Fruit fly (Drosophila melanogaster) whole organism, adult: ENCODE data around the gene fend.
A peak's percentile ranks its signal among the peaks of the same experiment; 100 is the strongest.

Experiments
- CG11617 ChIP-seq: fragments of 200-800 bp; sonication (Bioruptor generic); optimal IDR thresholded peaks from 2 replicates; lab custom pipeline; 2017; ENCODE audit warnings: mild to moderate bottlenecking, missing biosample characterization, missing genetic modification reagents, missing genetic modification characterization
- CG12768 ChIP-seq: fragments of 200-800 bp; sonication (Bioruptor generic); optimal IDR thresholded peaks from 2 replicates; lab custom pipeline; 2017; ENCODE audit warnings: missing biosample characterization, missing genetic modification characterization, mild to moderate bottlenecking, moderate library complexity, missing genetic modification reagents
- CG7045 ChIP-seq: fragments of 200-800 bp; sonication (Bioruptor generic); optimal IDR thresholded peaks from 2 replicates; lab custom pipeline; 2017; ENCODE audit warnings: missing biosample characterization, mild to moderate bottlenecking, missing genetic modification characterization
- CG7101 ChIP-seq: fragments of 200-800 bp; sonication (Bioruptor generic); optimal IDR thresholded peaks from 2 replicates; lab custom pipeline; 2018; ENCODE audit warnings: missing biosample characterization, mild to moderate bottlenecking, missing genetic modification characterization, moderate library complexity
- Clk ChIP-seq: fragments of 200-800 bp; sonication (Bioruptor generic); optimal IDR thresholded peaks from 2 replicates; lab custom pipeline; 2017; ENCODE audit warnings: missing biosample characterization, missing genetic modification characterization
- Hr96 ChIP-seq: fragments of 200-800 bp; sonication (Bioruptor generic); optimal IDR thresholded peaks from 2 replicates; lab custom pipeline; 2016; ENCODE audit warnings: missing biosample characterization, missing genetic modification characterization
- Mnt ChIP-seq: fragments of 200-800 bp; sonication (Bioruptor generic); optimal IDR thresholded peaks from 2 replicates; lab custom pipeline; 2016; ENCODE audit warnings: missing biosample characterization, mild to moderate bottlenecking, missing genetic modification characterization
- cic ChIP-seq: fragments of 200-800 bp; sonication (Bioruptor generic); optimal IDR thresholded peaks from 2 replicates; lab custom pipeline; 2017; ENCODE audit warnings: missing biosample characterization, mild to moderate bottlenecking, missing genetic modification characterization, moderate library complexity
- cnc ChIP-seq, 2 experiments: fragments of >200 bp; optimal IDR thresholded peaks; 2 replicates each; lab custom pipeline; 2017
- kay ChIP-seq: fragments of 200-800 bp; sonication (Bioruptor generic); peaks from one replicate; lab custom pipeline; 2016; ENCODE audit warnings: missing biosample characterization, missing genetic modification characterization, borderline replicate concordance
- ovo ChIP-seq: fragments of 200-800 bp; sonication (Bioruptor generic); optimal IDR thresholded peaks from 2 replicates; lab custom pipeline; 2016; ENCODE audit warnings: missing biosample characterization, missing genetic modification characterization
- toe ChIP-seq: fragments of 200-800 bp; sonication (Bioruptor generic); optimal IDR thresholded peaks from 2 replicates; lab custom pipeline; 2016; ENCODE audit warnings: missing biosample characterization, missing genetic modification characterization

- peak; percentile 33 for TF ChIP-seq kay (GFP tag; lab: Kevin White, UChicago)
- TF ChIP-seq cic = no peak
- no peak for TF ChIP-seq Hr96 (GFP tag; lab: Kevin White, UChicago)
- peak; percentile 1 for TF ChIP-seq CG7101
- no peak for TF ChIP-seq CG7045 (GFP tag; lab: Kevin White, UChicago)
- TF ChIP-seq cnc (optimal IDR thresholded peaks at IDR 0.05; lab: Kevin White, UChicago) = no peak
- no peak for TF ChIP-seq ovo (GFP tag; lab: Kevin White, UChicago)
- TF ChIP-seq CG12768 = no peak
- peak; percentile 11 for TF ChIP-seq toe (GFP tag; lab: Kevin White, UChicago)
- no peak for TF ChIP-seq CG11617
- TF ChIP-seq Clk (GFP tag; lab: Kevin White, UChicago) = no peak
- TF ChIP-seq Mnt (GFP tag; lab: Kevin White, UChicago) = peak; percentile 25
Observed at dm6 chrX:9075641-9076324, 59.1 kb downstream of the fend start.
